Worm (Caenorhabditis elegans): Measurements from ENCODE around the gene T28C12.15.

Gene T28C12.15

DNA sequence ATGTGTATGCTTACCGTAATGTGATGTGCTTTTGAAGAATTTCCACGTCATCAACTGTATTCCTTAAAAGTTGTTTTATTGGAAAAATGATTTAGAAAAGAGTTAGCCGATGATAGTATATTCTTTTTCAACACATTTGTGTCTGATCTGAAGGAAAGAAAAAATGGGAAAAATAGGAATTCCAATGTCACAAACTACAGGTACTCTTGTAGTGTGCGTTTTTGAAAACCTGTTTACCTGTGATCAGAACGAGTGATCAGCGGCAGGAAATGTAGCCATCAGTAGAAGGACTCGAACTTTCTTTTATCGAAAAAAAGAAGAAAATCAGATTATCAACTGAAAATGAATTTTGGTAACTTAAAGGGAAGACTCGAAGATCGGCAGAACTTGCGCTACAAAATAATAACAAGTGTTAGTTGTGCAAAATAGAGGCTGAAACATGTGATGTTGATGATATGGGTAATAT lies at the start of gene T28C12.15:
TSS of gene T28C12.15 (minus strand) at position 51 of the 466 bp plus-strand sequence.
- TF ChIP-seq hsf-1 (GFP tag; IDR thresholded peaks at IDR 0.05) (0 out of 2 replicates have a peak, but pooled peaks have one; percentile 15), unc-130 (GFP tag; optimal IDR thresholded peaks at IDR 0.05) (no peak), B0261.1 (tag; optimal IDR thresholded peaks at IDR 0.05) (no peak), ceh-27 (GFP tag; optimal IDR thresholded peaks at IDR 0.05) (no peak)

DNA sequence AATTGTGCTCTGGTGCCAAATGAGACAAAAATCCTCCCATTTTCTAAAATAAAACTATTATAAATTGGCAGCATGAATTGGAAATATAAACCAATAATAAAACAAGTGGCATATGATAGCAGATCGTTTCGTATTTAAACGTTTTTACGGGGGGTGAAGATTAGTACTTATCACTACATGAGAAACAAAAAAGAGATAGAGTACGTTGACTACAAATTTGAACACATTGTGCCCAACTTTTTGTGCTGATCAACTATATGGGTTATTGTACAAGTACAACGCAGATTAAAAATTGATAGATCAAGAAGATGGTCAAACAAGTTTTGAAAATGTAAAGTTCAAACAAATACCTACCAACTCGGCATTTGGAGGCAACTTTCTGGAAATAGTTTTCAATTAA lies 46.9 kb upstream of the T28C12.15 start:
- TF ChIP-seq F57A8.1 (GFP tag; optimal IDR thresholded peaks at IDR 0.05), result no peak
- TF ChIP-seq F23B12.7 (tag; optimal IDR thresholded peaks at IDR 0.05; ENCODE audit: insufficient read depth), result no peak
- TF ChIP-seq attf-6 (GFP tag; IDR thresholded peaks at IDR 0.05), result no peak
- no peak for TF ChIP-seq nhr-27 (tag; optimal IDR thresholded peaks at IDR 0.05)
- no peak for TF ChIP-seq somi-1 (GFP tag; optimal IDR thresholded peaks at IDR 0.05)
- TF ChIP-seq egl-18 (GFP tag; IDR thresholded peaks at IDR 0.05), result no peak
- TF ChIP-seq snpc-1.1 (tag; optimal IDR thresholded peaks at IDR 0.05; ENCODE audit: insufficient read depth), result no peak

DNA sequence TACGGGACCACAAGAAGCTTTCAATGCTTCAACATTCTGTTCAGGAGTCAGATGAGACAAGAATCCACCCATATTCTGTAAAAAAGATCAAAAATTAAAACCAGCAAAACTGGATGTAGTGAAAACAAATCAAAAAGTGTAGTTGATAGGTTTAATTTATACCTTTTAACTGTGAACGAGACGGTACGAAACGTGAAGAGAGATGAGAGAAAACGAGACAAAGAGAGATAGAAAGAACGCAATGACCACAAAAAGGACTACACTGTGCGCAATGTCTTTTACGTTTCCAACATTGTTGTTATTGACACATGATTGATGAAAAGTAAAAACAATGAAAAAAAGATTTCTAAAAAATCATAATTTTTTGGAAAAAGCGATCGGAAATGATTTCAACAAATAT lies 44.0 kb upstream of the T28C12.15 start, which contains the start of gene cest-33:
TSS of gene cest-33 (minus strand) at position 75 of the 400 bp plus-strand sequence.
- TF ChIP-seq lin-40 (tag; optimal IDR thresholded peaks at IDR 0.05), result peak; percentile 12
- no peak for TF ChIP-seq ceh-79 (tag; optimal IDR thresholded peaks at IDR 0.05)
- TF ChIP-seq hmg-1.2 (GFP tag; IDR thresholded peaks at IDR 0.05), result peak; percentile 49; the same call in 1 of the 2 replicates
- peak; percentile 22 for TF ChIP-seq nhr-80 (tag; optimal IDR thresholded peaks at IDR 0.05)
- peak; percentile 10 for TF ChIP-seq tbp1 (GFP tag; optimal IDR thresholded peaks at IDR 0.05)
- TF ChIP-seq nfya-1 (tag; optimal IDR thresholded peaks at IDR 0.05; ENCODE audit: borderline replicate concordance, insufficient read depth), result no peak

DNA sequence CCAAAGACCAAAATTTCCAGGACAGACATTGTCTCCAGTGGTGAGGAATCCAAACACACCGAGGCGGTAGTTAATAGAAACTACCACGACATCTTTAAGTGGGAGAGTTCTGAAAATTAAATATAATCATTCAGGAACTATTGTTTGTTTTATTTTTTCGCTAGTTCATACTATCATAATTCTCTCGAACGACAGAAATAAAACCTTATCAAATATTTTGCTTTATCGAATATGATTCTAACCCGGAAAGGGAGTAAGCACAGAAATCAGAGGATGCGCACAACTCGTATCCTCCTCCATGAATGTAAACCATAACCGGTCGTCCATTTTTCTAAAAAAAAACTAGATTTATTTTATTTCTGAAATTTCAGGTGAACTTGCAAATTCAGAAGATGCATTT lies 43.2 kb upstream of the T28C12.15 start:
- no peak for TF ChIP-seq efl-1 (GFP tag; optimal IDR thresholded peaks at IDR 0.05)
- TF ChIP-seq D2030.7 (GFP tag; IDR thresholded peaks at IDR 0.05), result no peak
- TF ChIP-seq ztf-6 (GFP tag; IDR thresholded peaks at IDR 0.05), result no peak
- no peak for TF ChIP-seq fkh-3 (tag; optimal IDR thresholded peaks at IDR 0.05)
- no peak for TF ChIP-seq rcor-1 (GFP tag; IDR thresholded peaks at IDR 0.05)
- no peak for TF ChIP-seq ceh-58 (GFP tag; IDR thresholded peaks at IDR 0.05)
- TF ChIP-seq tlf-1 (GFP tag; optimal IDR thresholded peaks at IDR 0.05), result no peak
- TF ChIP-seq ceh-91 (GFP tag; IDR thresholded peaks at IDR 0.05), result no peak
- no peak for TF ChIP-seq B0336.3 (GFP tag; IDR thresholded peaks at IDR 0.05)
- TF ChIP-seq lag-1 (GFP tag; IDR thresholded peaks at IDR 0.05), result no peak
- no peak for TF ChIP-seq B0019.2 (GFP tag; conservative IDR thresholded peaks at IDR 0.05)
- TF ChIP-seq ceh-27 (GFP tag; optimal IDR thresholded peaks at IDR 0.05), result no peak

DNA sequence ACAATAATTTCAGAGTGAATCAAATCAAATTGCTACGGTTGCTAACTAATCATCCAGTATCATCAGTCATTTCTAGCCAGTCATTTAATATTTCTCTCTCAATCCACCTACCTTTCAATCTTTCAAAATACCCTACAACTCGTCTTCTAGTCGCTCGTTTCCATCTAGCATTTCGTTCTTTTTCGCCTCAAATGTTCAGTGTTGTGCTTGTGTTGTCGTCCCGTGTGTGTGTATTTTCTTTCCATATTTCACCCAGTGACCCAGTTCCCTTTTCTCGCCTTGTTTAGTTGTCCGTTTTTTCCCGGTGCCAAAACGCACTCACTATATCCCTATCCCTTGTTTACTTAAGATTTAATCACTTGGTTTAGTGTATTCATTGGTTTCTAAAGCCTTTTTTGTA lies 40.1 kb upstream of the T28C12.15 start:
- TF ChIP-seq ztf-3 (GFP tag; optimal IDR thresholded peaks at IDR 0.05) (no peak), pbrm-1 (GFP tag; IDR thresholded peaks at IDR 0.05) (no peak), ccch-3 (GFP tag; optimal IDR thresholded peaks at IDR 0.05) (no peak), tbx-9 (tag; optimal IDR thresholded peaks at IDR 0.05; ENCODE audit: borderline replicate concordance) (no peak), xnd-1 (tag; optimal IDR thresholded peaks at IDR 0.05) (no peak), T07F8.4 (tag; optimal IDR thresholded peaks at IDR 0.05) (no peak), snpc-4 (GFP tag; optimal IDR thresholded peaks at IDR 0.05) (no peak), snpc-4 (tag; optimal IDR thresholded peaks at IDR 0.05) (no peak), hmg-20 (GFP tag; IDR thresholded peaks at IDR 0.05) (no peak), madf-10 (tag; optimal IDR thresholded peaks at IDR 0.05) (no peak), Y53F4B.3 (GFP tag; IDR thresholded peaks at IDR 0.05) (no peak), T26A5.8 (tag; optimal IDR thresholded peaks at IDR 0.05) (no peak), repo-1 (tag; optimal IDR thresholded peaks at IDR 0.05) (no peak)
